Worm (Caenorhabditis elegans): ENCODE measurements around the gene mrps-5.

ce11 chrV:12517148-12517547, 46.1 kb upstream of the mrps-5 start, which contains the start of gene cal-1:
- TF ChIP-seq lsy-2 (tag; optimal IDR thresholded peaks at IDR 0.05) = no peak
- TF ChIP-seq alr-1 (tag; optimal IDR thresholded peaks at IDR 0.05; ENCODE audit: borderline replicate concordance) = no peak

Data from whole organism, L1 larva.